Worm (Caenorhabditis elegans): Measurements from ENCODE around the gene apc-10.
"Not testable (repeated sequence)": the region's sequence is repeated elsewhere in the genome, so short reads cannot be mapped to it uniquely, and the experiment has no call there.

Gene apc-10

DNA sequence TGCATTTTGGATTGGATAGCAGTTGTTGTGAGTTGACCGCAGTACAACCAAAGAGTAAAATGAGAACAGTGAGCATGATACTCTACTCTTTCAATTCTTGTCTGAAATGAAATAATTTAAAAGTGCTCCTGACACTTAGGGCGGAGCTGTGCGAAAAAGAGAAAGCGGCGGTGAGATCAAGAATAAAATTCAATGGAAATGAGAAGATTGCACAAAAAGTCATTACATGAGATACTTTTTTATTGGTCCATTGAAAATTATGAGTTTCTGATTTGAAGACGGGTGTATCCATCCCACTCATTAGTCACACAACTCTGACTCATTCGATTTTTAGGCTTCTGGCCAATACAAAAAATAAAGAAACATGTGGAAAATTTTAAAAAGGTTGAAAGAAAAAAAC, 31.1 kb upstream of the apc-10 start, which contains the start of gene F22E12.1:
F22E12.1 (minus strand) TSS at position 101 of the 400 bp plus-strand sequence.
- no peak for TF ChIP-seq ztf-28 (GFP tag; IDR thresholded peaks at IDR 0.05)
- TF ChIP-seq Y79H2A.3 (GFP tag; conservative IDR thresholded peaks at IDR 0.05) = no peak
- no peak for TF ChIP-seq ceh-40 (GFP tag; IDR thresholded peaks at IDR 0.05)
- TF ChIP-seq ccch-3 (GFP tag; optimal IDR thresholded peaks at IDR 0.05) = no peak
- TF ChIP-seq him-1 (tag; optimal IDR thresholded peaks at IDR 0.05) = no peak
- TF ChIP-seq attf-3 (GFP tag; conservative IDR thresholded peaks at IDR 0.05) = no peak
- no peak for TF ChIP-seq ZK185.1 (tag; optimal IDR thresholded peaks at IDR 0.05; ENCODE audit: poor library complexity, severe bottlenecking)

DNA sequence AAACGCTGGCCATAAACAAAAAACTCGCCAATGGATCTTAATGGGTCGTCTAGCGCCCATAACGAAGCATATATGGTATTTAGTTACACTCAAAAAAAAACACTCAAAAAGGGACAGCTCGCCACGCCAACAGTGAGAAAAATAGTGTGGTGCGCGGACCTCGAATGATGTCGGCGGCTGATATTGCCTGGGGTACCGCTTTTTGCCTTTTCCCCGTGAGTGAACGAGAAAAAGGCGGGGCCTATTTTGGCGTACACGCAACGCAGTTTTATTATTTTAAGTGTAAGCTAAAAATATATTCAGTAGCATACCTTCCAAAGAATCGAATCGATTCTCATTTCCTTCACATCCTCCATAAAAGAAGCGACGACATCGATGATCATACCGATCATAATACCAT, 30.6 kb upstream of the apc-10 start:
- TF ChIP-seq attf-6 (GFP tag; IDR thresholded peaks at IDR 0.05) = peak; percentile 76; the same call in 1 of the 2 replicates
- TF ChIP-seq snpc-1.1 (tag; optimal IDR thresholded peaks at IDR 0.05; ENCODE audit: insufficient read depth) = peak; percentile 62
- peak; percentile 47; the same call in 1 of the 2 replicates for TF ChIP-seq pbrm-1 (GFP tag; IDR thresholded peaks at IDR 0.05)
- TF ChIP-seq snpc-4 (GFP tag; optimal IDR thresholded peaks at IDR 0.05) = not testable (repeated sequence)
- peak in 3 of 4 experiments; percentile 45 to 85 (median 72) for TF ChIP-seq snpc-4 (tag; optimal IDR thresholded peaks at IDR 0.05)
- peak; percentile 69 for TF ChIP-seq hmg-1.2 (GFP tag; IDR thresholded peaks at IDR 0.05)

DNA sequence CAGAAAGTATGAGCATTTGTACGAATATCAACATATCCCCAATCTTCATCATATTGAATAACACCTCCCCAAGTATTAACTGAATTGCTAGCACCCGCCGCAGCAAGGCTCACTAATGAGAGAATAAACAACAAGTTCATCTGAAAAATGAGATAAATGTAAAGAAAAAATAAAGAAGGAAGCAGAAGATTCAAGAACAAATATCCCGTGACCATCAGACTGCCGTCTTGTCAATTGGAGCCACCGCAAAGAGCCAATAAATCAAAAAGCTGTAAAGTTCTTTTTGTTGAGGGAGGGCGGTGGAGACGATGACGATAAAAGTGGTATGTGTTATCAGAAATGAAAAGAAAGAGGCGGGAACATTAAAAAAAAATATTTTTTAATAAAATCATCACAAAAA, 27.3 kb upstream of the apc-10 start, which contains the start of gene Y32F6A.5:
Y32F6A.5 (minus strand) TSS at position 140 of the 400 bp plus-strand sequence.
- TF ChIP-seq dox-1 (GFP tag; IDR thresholded peaks at IDR 0.05) (0 out of 2 replicates have a peak, but pooled peaks have one; percentile 5), unc-130 (GFP tag; optimal IDR thresholded peaks at IDR 0.05) (no peak), hsf-1 (GFP tag; IDR thresholded peaks at IDR 0.05) (peak; percentile 64; the same call in 1 of the 2 replicates)

ce11 chrV:10450355-10450754, 24.2 kb upstream of the apc-10 start:
- peak; percentile 90 for TF ChIP-seq egrh-3 (GFP tag; IDR thresholded peaks at IDR 0.05)
- TF ChIP-seq ceh-40 (GFP tag; IDR thresholded peaks at IDR 0.05) = 0 out of 2 replicates have a peak, but pooled peaks have one; percentile 34
- TF ChIP-seq ekl-4 (GFP tag; IDR thresholded peaks at IDR 0.05) = 0 out of 2 replicates have a peak, but pooled peaks have one; percentile 22
- 0 out of 2 replicates have a peak, but pooled peaks have one; percentile 32 for TF ChIP-seq ceh-100 (GFP tag; IDR thresholded peaks at IDR 0.05)
- TF ChIP-seq madf-3 (GFP tag; IDR thresholded peaks at IDR 0.05) = peak; percentile 75; the same call in 1 of the 2 replicates
- peak; percentile 94 for TF ChIP-seq ceh-58 (GFP tag; IDR thresholded peaks at IDR 0.05)
- 0 out of 2 replicates have a peak, but pooled peaks have one; percentile 32 for TF ChIP-seq attf-6 (GFP tag; IDR thresholded peaks at IDR 0.05)
- peak; percentile 97; the same call in 1 of the 2 replicates for TF ChIP-seq Y53F4B.3 (GFP tag; IDR thresholded peaks at IDR 0.05)
- 0 out of 2 replicates have a peak, but pooled peaks have one; percentile 27 for TF ChIP-seq Y53G8AR.9 (GFP tag; conservative IDR thresholded peaks at IDR 0.05)

DNA sequence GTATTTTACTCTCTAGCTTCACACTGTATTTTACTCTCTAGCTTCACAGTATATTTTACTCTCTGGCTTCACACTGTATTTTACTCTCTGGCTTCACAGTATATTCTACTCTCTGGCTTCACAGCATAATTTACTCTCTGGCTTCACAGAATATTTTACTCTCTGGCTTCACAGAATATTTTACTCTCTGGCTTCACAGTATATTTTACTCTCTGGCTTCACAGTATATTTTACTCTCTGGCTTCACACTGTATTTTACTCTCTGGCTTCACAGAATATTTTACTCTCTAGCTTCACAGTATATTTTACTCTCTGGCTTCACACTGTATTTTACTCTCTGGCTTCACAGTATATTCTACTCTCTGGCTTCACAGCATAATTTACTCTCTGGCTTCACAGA, 23.8 kb upstream of the apc-10 start:
- peak; percentile 60; the same call in 1 of the 2 replicates for TF ChIP-seq Y53F4B.3 (GFP tag; IDR thresholded peaks at IDR 0.05)
- TF ChIP-seq madf-3 (GFP tag; IDR thresholded peaks at IDR 0.05) = 0 out of 2 replicates have a peak, but pooled peaks have one; percentile 54
- TF ChIP-seq egrh-3 (GFP tag; IDR thresholded peaks at IDR 0.05) = peak; percentile 84; the same call in 1 of the 2 replicates

ce11 chrV:10449302-10449701, 23.1 kb upstream of the apc-10 start:
- TF ChIP-seq Y53F4B.3 (GFP tag; IDR thresholded peaks at IDR 0.05) (peak; percentile 95; the same call in 1 of the 2 replicates), ceh-58 (GFP tag; IDR thresholded peaks at IDR 0.05) (peak; percentile 90; the same call in 1 of the 2 replicates), ztf-6 (GFP tag; IDR thresholded peaks at IDR 0.05) (peak; percentile 71; the same call in 1 of the 2 replicates), madf-3 (GFP tag; IDR thresholded peaks at IDR 0.05) (peak; percentile 46; the same call in 1 of the 2 replicates), egrh-3 (GFP tag; IDR thresholded peaks at IDR 0.05) (peak; percentile 89), Y53G8AR.9 (GFP tag; conservative IDR thresholded peaks at IDR 0.05) (0 out of 2 replicates have a peak, but pooled peaks have one; percentile 16)

All from whole organism, young adult.